Worm (Caenorhabditis elegans): ENCODE results near the gene C54C6.4.

The C54C6.4 gene

DNA sequence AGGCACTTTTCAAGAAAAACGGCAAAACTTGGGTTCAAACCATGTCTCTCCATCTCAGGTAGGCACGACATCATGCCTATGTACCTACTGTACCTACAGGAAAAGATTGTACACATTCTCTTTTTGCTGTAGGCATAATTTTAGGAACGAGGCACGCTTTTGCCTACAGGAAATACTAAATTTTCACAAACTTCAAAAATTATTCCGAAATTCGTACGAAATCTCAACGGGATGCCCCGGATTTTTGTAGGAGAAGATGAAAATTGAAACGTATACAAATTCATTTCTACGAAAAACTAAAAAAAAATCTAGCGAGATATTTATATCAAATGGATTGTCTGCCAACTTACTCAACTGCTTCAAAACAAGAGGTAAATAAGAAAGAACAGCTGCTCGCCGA lies 5.4 kb upstream of the C54C6.4 start, which contains the start of gene C54C6.11:
Gene C54C6.11 (plus strand): TSS at position 301 of the 400 bp plus-strand sequence.
- TF ChIP-seq daf-12 (tag; optimal IDR thresholded peaks at IDR 0.05) (no peak), mml-1 (tag; optimal IDR thresholded peaks at IDR 0.05) (no peak), nhr-237 (tag; optimal IDR thresholded peaks at IDR 0.05) (no peak)

DNA sequence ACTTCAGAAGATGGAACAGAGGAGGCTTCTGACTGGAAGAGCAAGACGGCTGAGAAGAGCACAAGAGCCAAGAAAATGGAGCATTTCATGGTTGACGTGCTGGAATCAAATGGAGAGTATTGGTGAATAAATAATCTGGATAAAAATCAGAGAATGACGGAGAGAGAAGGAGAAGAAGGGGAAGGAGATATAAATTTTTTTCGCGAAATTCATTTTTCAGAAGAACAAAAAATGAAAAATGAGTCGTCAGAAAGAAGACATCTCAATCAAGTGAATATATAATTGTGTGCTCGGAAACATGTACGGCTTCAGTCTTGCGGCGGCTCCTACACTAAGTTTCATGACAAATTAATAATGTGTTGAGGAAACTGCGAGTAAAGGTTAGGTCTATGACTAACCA lies 3.7 kb upstream of the C54C6.4 start, which contains the start of gene C54C6.5:
Gene C54C6.5 (minus strand): TSS at position 101 of the 400 bp plus-strand sequence.
- TF ChIP-seq daf-12 (tag; optimal IDR thresholded peaks at IDR 0.05) (no peak), unc-39 (tag; optimal IDR thresholded peaks at IDR 0.05) (no peak), pqm-1 (tag; optimal IDR thresholded peaks at IDR 0.05) (no peak), nhr-76 (tag; optimal IDR thresholded peaks at IDR 0.05) (no peak), nhr-67 (tag; optimal IDR thresholded peaks at IDR 0.05) (no peak), aly-2 (tag; optimal IDR thresholded peaks at IDR 0.05) (no peak), fos-1 (tag; optimal IDR thresholded peaks at IDR 0.05) (no peak), nhr-43 (tag; optimal IDR thresholded peaks at IDR 0.05; ENCODE audit: poor library complexity, severe bottlenecking) (no peak), skn-1 (tag; optimal IDR thresholded peaks at IDR 0.05) (no peak), nhr-237 (tag; optimal IDR thresholded peaks at IDR 0.05) (no peak), ceh-82 (tag; optimal IDR thresholded peaks at IDR 0.05) (no peak), ama-1 (optimal IDR thresholded peaks at IDR 0.05) (no peak), pha-4 (tag; optimal IDR thresholded peaks at IDR 0.05) (no peak), nhr-25 (tag; optimal IDR thresholded peaks at IDR 0.05) (no peak), mdl-1 (tag; optimal IDR thresholded peaks at IDR 0.05) (no peak), unc-62 (GFP tag; optimal IDR thresholded peaks at IDR 0.05) (no peak)

DNA sequence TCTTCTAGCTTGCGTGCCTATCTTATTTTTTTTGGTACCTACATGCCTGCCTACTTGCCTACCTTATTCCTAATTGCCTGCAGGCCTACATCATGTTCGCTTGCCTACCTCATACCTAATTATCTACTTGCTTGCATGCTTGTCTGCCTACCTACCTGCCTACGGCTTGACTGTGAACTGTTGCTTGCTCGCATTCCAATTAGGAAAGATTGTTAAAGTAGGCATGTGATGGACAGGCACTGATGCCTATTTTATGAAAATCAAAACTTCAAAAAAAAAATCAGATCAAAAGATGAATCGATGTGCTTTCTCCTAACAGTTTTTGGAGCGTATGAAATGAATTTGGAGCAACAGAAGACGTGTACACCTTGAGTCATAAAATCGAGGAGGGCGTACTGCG lies 3.1 kb upstream of the C54C6.4 start:
- TF ChIP-seq R02D3.7 (tag; optimal IDR thresholded peaks at IDR 0.05) (no peak), aly-2 (tag; optimal IDR thresholded peaks at IDR 0.05) (no peak), nhr-25 (tag; optimal IDR thresholded peaks at IDR 0.05) (no peak), eor-1 (tag; optimal IDR thresholded peaks at IDR 0.05) (no peak), daf-12 (tag; optimal IDR thresholded peaks at IDR 0.05) (no peak)

DNA sequence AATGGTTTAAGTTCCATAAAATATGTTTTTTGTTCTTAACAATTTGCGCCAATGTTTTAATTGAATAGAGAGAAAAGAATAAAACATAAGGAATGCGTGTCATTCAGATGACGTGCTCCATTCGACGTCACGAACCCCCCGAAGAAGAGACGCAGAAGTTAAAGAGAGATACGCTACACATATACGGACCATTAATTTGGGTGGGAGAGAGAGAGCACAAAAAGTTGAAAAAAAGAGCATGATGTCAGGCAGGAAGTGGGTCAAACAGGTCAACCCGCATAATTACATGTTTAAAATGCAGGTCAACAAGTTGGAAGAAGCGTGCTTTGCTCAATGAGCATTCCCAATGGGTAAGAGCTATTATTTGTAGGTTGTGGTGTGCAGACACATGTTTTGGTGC lies 6.8 kb downstream of the C54C6.4 start:
- TF ChIP-seq tbx-2 (tag; optimal IDR thresholded peaks at IDR 0.05): peak; percentile 41
- TF ChIP-seq lin-15B (tag; optimal IDR thresholded peaks at IDR 0.05): no peak
- peak; percentile 21 for TF ChIP-seq lin-39 (tag; optimal IDR thresholded peaks at IDR 0.05)
- TF ChIP-seq nfya-1 (tag; optimal IDR thresholded peaks at IDR 0.05; ENCODE audit: insufficient read depth): peak; percentile 28
- TF ChIP-seq aly-2 (tag; optimal IDR thresholded peaks at IDR 0.05): no peak
- TF ChIP-seq fkh-2 (tag; optimal IDR thresholded peaks at IDR 0.05): peak; percentile 60
- no peak for TF ChIP-seq fkh-10 (GFP tag; optimal IDR thresholded peaks at IDR 0.05)
- no peak for TF ChIP-seq unc-39 (tag; optimal IDR thresholded peaks at IDR 0.05)
- TF ChIP-seq mml-1 (tag; optimal IDR thresholded peaks at IDR 0.05): no peak
- no peak for TF ChIP-seq ceh-16 (tag; optimal IDR thresholded peaks at IDR 0.05)
- TF ChIP-seq egl-27 (tag; optimal IDR thresholded peaks at IDR 0.05): no peak
- TF ChIP-seq mdl-1 (tag; optimal IDR thresholded peaks at IDR 0.05): no peak
- no peak for TF ChIP-seq nhr-76 (tag; optimal IDR thresholded peaks at IDR 0.05)
- TF ChIP-seq elt-2 (tag; optimal IDR thresholded peaks at IDR 0.05): no peak

- TF ChIP-seq lsy-12 (tag; optimal IDR thresholded peaks at IDR 0.05) (no peak), ztf-4 (tag; optimal IDR thresholded peaks at IDR 0.05) (no peak), zag-1 (tag; optimal IDR thresholded peaks at IDR 0.05) (no peak), nhr-28 (tag; optimal IDR thresholded peaks at IDR 0.05) (no peak), elt-2 (tag; optimal IDR thresholded peaks at IDR 0.05) (no peak), mdl-1 (tag; optimal IDR thresholded peaks at IDR 0.05) (no peak)
Measured at ce11 chrIII:3562276-3562675, 8.8 kb downstream of the C54C6.4 start.

DNA sequence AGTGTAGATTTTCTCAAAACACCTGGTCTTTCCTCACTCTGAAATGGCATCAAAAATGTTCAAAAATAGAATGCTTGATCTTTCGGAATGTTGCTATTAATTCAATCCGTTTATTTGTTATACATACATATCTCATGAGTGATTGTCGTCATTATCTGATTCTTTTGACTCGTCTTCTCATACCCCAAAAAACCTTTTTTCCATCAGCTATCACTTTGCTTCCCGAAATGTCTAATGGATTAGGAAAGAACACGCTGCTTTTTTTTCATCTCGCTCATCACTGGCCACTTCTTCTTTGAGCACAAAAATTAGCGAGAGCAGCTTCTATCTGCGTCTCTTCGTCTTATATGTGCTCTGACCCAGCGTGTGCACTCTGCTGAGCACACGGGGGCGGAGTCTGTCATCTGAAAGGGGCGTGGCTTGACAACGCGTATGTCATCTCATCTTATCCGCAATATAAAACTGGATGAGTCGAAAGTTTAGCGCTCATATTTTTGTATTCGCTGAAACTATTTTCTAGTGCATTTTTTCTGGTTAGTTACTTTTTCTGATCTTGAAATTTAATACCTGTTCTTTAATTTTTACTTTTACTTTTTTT lies 11.4 kb downstream of the C54C6.4 start:
- TF ChIP-seq nfya-1 (tag; optimal IDR thresholded peaks at IDR 0.05; ENCODE audit: insufficient read depth) (peak; percentile 7), lsy-12 (tag; optimal IDR thresholded peaks at IDR 0.05) (no peak), daf-12 (tag; optimal IDR thresholded peaks at IDR 0.05) (no peak), nhr-77 (tag; optimal IDR thresholded peaks at IDR 0.05) (no peak)

Measured in whole organism, L3 larva.